Worm (Caenorhabditis elegans) whole organism, early embryonic: ENCODE data around the gene lbp-1.

Experiments
- F13C5.2 ChIP-seq: sonication (generic microtip); optimal IDR thresholded peaks from 2 replicates; lab custom pipeline; 2017; ENCODE audit warnings: mild to moderate bottlenecking, missing genetic modification characterization, inconsistent platforms, missing compliant biosample characterization
- aly-1 ChIP-seq: sonication (generic microtip); optimal IDR thresholded peaks from 2 replicates; lab custom pipeline; 2016; ENCODE audit warnings: missing genetic modification characterization, missing compliant biosample characterization
- ama-1 ChIP-seq: fragments of 150-350 bp; optimal IDR thresholded peaks from 2 replicates; lab custom pipeline; 2014
- ceh-13 ChIP-seq: fragments of 200-800 bp; sonication (Bioruptor generic); optimal IDR thresholded peaks from 2 replicates; lab custom pipeline; 2018; ENCODE audit warnings: mild to moderate bottlenecking, missing genetic modification characterization, missing compliant biosample characterization
- ceh-36 ChIP-seq: sonication (generic microtip); optimal IDR thresholded peaks from 2 replicates; lab custom pipeline; 2016; ENCODE audit warnings: missing genetic modification characterization, inconsistent platforms, missing compliant biosample characterization
- ets-7 ChIP-seq: sonication (generic microtip); optimal IDR thresholded peaks from 2 replicates; lab custom pipeline; 2016; ENCODE audit warnings: missing genotype, missing genetic modification characterization, missing compliant biosample characterization
- hmbx-1 ChIP-seq: sonication (generic microtip); optimal IDR thresholded peaks from 2 replicates; lab custom pipeline; 2016; ENCODE audit warnings: mild to moderate bottlenecking, missing genetic modification characterization, missing compliant biosample characterization
- hmg-4 ChIP-seq: fragments of 200-800 bp; sonication (Bioruptor generic); optimal IDR thresholded peaks from 2 replicates; lab custom pipeline; 2018; ENCODE audit warnings: mild to moderate bottlenecking, missing genetic modification characterization, missing compliant biosample characterization
- hnd-1 ChIP-seq: sonication (generic microtip); optimal IDR thresholded peaks from 2 replicates; lab custom pipeline; 2016; ENCODE audit warnings: missing genetic modification characterization, missing compliant biosample characterization
- scrt-1 ChIP-seq: fragments of 200-800 bp; sonication (Bioruptor generic); IDR thresholded peaks from 2 replicates; pipeline ENCODE4 v1.3.6; 2022; ENCODE audit warnings: missing genetic modification characterization, missing compliant biosample characterization
- sea-1 ChIP-seq: fragments of 200-800 bp; sonication (Bioruptor generic); conservative IDR thresholded peaks from 2 replicates; pipeline ENCODE4 v1.3.6; 2022; ENCODE audit warnings: missing genetic modification characterization, missing compliant biosample characterization
- tbx-11 ChIP-seq: fragments of 200-800 bp; sonication (Bioruptor generic); IDR thresholded peaks from 2 replicates; pipeline ENCODE4 v1.3.6; 2022; ENCODE audit warnings: missing genetic modification characterization, missing compliant biosample characterization
- tbx-37 ChIP-seq: fragments of 200-800 bp; sonication (Bioruptor generic); conservative IDR thresholded peaks from 2 replicates; pipeline ENCODE4 v1.3.6; 2022; ENCODE audit warnings: missing genetic modification reagents, missing genetic modification characterization, missing compliant biosample characterization

DNA sequence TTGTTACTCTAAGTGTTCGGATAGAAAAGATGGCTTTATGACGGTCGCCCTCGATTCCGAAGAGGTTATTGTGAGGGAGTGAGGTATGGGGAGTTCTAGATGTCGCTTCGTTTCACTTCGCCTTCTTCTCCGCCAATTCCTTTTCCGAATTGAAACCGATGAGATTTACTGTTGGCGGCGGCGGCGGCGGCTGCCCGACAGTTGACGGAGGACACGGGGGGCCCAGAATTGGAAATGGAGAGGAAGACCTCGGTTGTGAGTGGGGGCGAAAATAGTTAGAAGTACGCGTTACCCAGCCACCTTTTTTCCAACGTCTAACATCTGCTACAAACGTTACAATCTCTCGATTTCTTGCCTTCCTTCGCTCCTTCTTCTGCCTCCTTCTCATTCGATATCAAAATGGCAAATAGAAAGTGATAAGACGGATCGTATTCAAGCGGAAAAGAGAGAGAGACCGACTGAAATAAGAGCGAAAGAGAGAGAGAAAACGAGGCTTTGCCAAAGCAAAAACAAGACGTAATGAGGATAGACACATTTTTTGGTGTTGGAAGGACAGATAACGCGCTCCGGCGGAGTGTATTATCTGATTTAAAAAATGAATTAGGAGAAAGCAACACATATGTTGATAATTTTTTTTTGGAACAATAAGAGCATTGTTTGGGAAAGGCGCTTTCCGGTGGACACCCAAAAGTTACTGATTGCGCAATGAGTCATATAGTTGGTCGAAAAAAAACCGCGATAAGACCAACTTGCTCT, 40.7 kb upstream of the lbp-1 start:
- TF ChIP-seq ets-7 = no peak
- TF ChIP-seq ama-1 (lab: Kevin White, UChicago) = no peak
- TF ChIP-seq F13C5.2 = no peak
- TF ChIP-seq hmbx-1 = no peak
- no peak for TF ChIP-seq tbx-37 (GFP tag; lab: Robert Waterston, UW)
- TF ChIP-seq tbx-11 (GFP tag; lab: Robert Waterston, UW) = no peak
- TF ChIP-seq hmg-4 = no peak
- no peak for TF ChIP-seq ceh-13 (GFP tag; lab: Kevin White, UChicago)
- TF ChIP-seq hnd-1 (tag; lab: Kevin White, UChicago) = no peak
- no peak for TF ChIP-seq scrt-1 (GFP tag; lab: Robert Waterston, UW)
- TF ChIP-seq sea-1 (GFP tag; lab: Robert Waterston, UW) = no peak
- TF ChIP-seq ceh-36 (tag; lab: Kevin White, UChicago) = no peak
- no peak for TF ChIP-seq aly-1 (tag; lab: Kevin White, UChicago)
